Fruit fly (Drosophila melanogaster) whole organism, larva: ENCODE measurements around the gene Sgsh.
A peak's percentile ranks its signal among the peaks of the same experiment; 100 is the strongest.

Experiments used
- noc ChIP-seq: fragments of 200-800 bp; sonication (Bioruptor generic); optimal IDR thresholded peaks from 3 replicates; lab custom pipeline; 2019; ENCODE audit warnings: missing biosample characterization, mild to moderate bottlenecking, missing genetic modification characterization, moderate library complexity

Gene Sgsh

DNA sequence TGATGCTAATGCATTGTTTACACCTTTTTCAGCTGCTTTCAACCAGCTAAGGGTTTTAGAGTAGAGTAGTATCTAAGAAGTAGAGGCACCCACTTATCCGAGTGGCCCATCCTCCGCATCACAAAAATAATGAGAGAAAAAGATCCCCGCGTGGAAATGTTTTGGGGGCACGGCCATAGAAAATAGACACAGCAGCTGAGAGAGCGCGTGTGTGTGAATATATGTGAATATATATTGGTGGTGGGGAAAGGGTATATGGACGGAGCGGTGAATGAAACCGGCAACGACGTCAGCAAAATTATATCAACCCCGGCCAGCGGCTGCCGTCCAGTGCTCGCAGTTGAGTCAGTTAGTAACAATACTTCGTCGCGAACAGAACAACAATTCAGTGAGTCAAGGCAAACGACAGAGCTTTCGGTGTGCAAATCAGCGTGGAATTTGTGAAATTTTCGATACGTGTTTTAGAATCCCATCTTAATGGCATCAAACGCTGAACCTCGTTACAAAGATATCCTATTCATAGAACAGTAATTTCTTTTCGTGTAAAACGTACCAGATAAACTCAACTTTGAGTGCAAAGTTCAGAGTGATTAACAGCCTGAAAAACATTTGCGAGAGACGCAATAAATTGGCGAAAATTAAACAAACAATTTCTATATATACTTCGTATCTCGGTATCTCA is 2.0 kb upstream of the Sgsh start, which contains the start of gene Xrp1:
TSS of gene Xrp1 (plus strand) at position 375 of the 682 bp plus-strand sequence.
- peak; percentile 57 for TF ChIP-seq noc

- no peak for TF ChIP-seq noc
Observed at dm6 chr3R:18913856-18914593, 1.3 kb upstream of the Sgsh start.

- TF ChIP-seq noc, result peak; percentile 44
Observed at dm6 chr3R:18910923-18911322, 1.8 kb downstream of the Sgsh start.

dm6 chr3R:18910336-18910735 is 2.4 kb downstream of the Sgsh start:
- no peak for TF ChIP-seq noc

DNA sequence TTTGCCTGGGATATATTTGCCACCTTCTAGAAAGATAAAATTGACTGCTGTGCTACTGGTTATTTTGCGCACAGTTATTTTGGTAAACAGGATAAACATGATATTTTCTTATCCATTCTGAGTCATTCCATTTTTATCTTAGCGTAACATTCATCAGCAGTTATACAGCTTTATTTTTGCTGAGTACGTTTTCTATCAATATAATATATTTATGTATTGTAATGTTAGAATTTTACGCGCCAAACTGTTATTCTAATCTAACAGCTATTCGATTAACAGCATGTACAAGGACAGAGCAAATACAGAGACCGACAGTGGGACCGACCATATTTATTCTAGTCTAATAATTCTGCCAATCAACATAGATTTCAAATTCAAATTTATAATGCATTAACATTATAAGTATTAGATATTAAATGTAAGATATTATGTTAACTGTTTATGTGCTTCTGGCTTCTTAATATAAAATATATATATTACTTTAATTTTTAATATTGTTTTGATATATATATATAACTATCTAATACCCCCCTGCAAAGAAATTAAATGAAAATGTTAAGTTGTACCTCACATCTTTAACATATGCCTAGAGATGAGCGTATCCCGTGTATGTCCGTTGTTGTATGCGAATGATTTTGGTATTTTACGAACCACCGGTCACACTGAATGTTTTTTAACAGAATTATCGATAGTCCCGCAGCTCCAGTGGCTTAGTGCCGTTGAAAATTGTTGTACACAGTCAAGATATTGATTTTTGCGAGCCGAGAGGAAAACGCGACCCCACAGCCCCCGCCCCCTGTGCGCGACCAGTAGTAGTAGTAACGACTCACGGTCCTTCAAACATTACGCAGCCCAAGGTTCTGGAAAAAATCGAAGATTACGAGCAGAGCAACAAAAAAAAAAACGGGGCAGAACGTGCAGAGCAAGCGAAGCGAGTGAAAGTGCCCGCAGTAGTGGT is 6.5 kb downstream of the Sgsh start, which contains the start of gene EndoA:
TSS of gene EndoA (plus strand) at position 689 of the 958 bp plus-strand sequence.
- TF ChIP-seq noc, result peak; percentile 23

- no peak for TF ChIP-seq noc
Observed at dm6 chr3R:18905555-18905920, 7.2 kb downstream of the Sgsh start, which contains the start of gene CG14292. Gene CG14292, minus strand, starts transcription at chr3R:18905655.

dm6 chr3R:18902858-18903257 is 9.9 kb downstream of the Sgsh start, which contains the start of gene CG34284:
Gene CG34284, minus strand, starts transcription at chr3R:18902933.
- TF ChIP-seq noc, result peak; percentile 20

DNA sequence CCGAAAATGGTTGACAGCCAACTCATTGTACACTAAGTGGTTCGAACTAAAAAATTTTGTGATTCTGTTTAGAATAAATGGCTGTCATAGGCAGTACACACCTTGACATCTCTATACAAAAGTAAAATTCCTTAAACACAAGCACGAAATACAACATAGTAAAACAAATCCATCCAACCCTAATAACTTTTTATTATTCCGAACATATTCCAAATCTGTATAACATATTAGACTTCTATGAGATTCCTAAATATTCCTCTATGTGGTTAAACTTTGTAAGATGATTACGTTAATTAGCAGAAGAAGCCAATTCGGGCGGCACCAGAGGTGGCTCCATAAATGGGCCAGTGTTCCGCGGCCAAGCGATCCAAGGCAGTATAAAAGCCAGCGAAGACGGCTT is 10.6 kb downstream of the Sgsh start, which contains the start of gene CG14294:
TSS of gene CG14294 (minus strand) at position 101 of the 400 bp plus-strand sequence.
- TF ChIP-seq noc, result no peak

dm6 chr3R:18899123-18899522 is 13.6 kb downstream of the Sgsh start, which contains the start of gene Rh2:
Gene Rh2, plus strand, starts transcription at chr3R:18899423.
- no peak for TF ChIP-seq noc

dm6 chr3R:18897821-18898220 is 14.9 kb downstream of the Sgsh start, which contains the start of gene CG14297:
Gene CG14297, plus strand, starts transcription at chr3R:18898121.
- TF ChIP-seq noc, result no peak

DNA sequence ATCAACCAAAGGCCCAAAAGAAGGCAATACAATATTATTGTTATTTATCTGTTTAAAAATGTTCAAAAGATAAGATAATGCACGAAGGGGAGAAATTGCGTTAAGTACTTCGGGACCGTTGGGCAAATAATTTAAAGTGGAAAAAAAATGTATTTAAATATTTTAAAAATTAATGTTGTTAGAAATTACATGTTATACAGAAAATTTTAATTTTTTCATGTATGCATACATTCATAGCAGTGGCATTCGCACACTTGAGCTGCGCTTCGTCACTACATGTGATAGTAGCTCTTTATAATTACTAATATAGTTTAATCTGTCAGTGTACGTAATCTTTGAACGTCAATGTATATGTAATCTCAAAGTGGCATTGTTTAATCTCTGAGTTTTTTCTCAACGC is 17.5 kb downstream of the Sgsh start:
- TF ChIP-seq noc, result peak; percentile 67

dm6 chr3R:18875228-18875627 is 37.5 kb downstream of the Sgsh start, which contains the start of gene CG14298:
Gene CG14298, plus strand, starts transcription at chr3R:18875528.
- no peak for TF ChIP-seq noc
